Worm (Caenorhabditis elegans): ENCODE data around the gene dnj-14.
A peak's percentile ranks its signal among the peaks of the same experiment; 100 is the strongest.

Gene dnj-14

DNA sequence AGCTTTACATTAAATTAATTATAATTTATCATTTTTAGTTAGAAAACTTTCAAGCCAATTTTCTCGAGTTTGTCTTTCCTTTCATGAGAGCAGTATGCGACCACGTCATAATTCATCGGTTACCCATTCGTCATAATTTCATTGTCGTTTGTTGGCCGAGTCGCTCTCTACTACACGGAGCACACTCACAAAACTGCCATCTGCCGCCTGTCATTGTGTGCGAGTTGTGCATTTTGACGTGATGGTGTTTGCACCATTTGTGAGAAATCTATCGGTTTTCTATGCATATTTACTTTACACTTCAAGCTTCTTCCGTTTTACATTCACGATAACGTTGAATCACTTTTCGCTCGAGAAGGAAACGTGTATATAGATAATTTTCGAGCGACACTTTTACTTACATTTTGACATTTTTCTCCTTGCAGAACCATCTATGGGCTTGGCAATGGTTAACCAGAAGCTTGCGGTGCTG, 4.8 kb downstream of the dnj-14 start, which contains the start of gene dhhc-10 (continued):
- TF ChIP-seq isw-1 (GFP tag; IDR thresholded peaks at IDR 0.05) = no peak
- TF ChIP-seq ceh-82 (tag; optimal IDR thresholded peaks at IDR 0.05) = peak in 1 of 3 experiments; percentile 40
- TF ChIP-seq aha-1 (tag; optimal IDR thresholded peaks at IDR 0.05) = no peak
- TF ChIP-seq zip-4 (GFP tag; optimal IDR thresholded peaks at IDR 0.05) = no peak
- no peak for TF ChIP-seq nhr-90 (tag; optimal IDR thresholded peaks at IDR 0.05; ENCODE audit: poor library complexity)
- no peak for TF ChIP-seq egl-27 (tag; optimal IDR thresholded peaks at IDR 0.05)
- TF ChIP-seq ztf-4 (tag; optimal IDR thresholded peaks at IDR 0.05) = no peak
- TF ChIP-seq tbx-2 (tag; optimal IDR thresholded peaks at IDR 0.05) = peak; percentile 52
- TF ChIP-seq C16A3.4 (tag; optimal IDR thresholded peaks at IDR 0.05) = peak; percentile 34
- TF ChIP-seq ama-1 (optimal IDR thresholded peaks at IDR 0.05) = no peak
- TF ChIP-seq hpl-2 (GFP tag; optimal IDR thresholded peaks at IDR 0.05) = no peak
- TF ChIP-seq unc-98 (GFP tag; IDR thresholded peaks at IDR 0.05) = no peak
- TF ChIP-seq mef-2 (tag; optimal IDR thresholded peaks at IDR 0.05) = no peak
- TF ChIP-seq nhr-47 (tag; optimal IDR thresholded peaks at IDR 0.05) = peak; percentile 53
- TF ChIP-seq jun-1 (tag; optimal IDR thresholded peaks at IDR 0.05) = peak; percentile 52
- TF ChIP-seq sox-4 (tag; optimal IDR thresholded peaks at IDR 0.05) = no peak
- no peak for TF ChIP-seq skn-1 (tag; optimal IDR thresholded peaks at IDR 0.05)
- peak in 1 of 2 experiments; percentile 34 for TF ChIP-seq mdl-1 (tag; optimal IDR thresholded peaks at IDR 0.05)
- no peak for TF ChIP-seq nhr-237 (tag; optimal IDR thresholded peaks at IDR 0.05)
- TF ChIP-seq fkh-4 (tag; optimal IDR thresholded peaks at IDR 0.05; ENCODE audit: borderline replicate concordance) = no peak
- TF ChIP-seq sptf-1 (tag; optimal IDR thresholded peaks at IDR 0.05) = no peak
- no peak for TF ChIP-seq ces-1 (GFP tag; optimal IDR thresholded peaks at IDR 0.05)
- TF ChIP-seq nhr-12 (tag; optimal IDR thresholded peaks at IDR 0.05) = no peak
- peak; percentile 77 for TF ChIP-seq rnt-1 (tag; optimal IDR thresholded peaks at IDR 0.05)
- TF ChIP-seq pax-3 (tag; optimal IDR thresholded peaks at IDR 0.05) = no peak
- TF ChIP-seq nhr-19 (GFP tag; conservative IDR thresholded peaks at IDR 0.05) = 0 out of 2 replicates have a peak, but pooled peaks have one; percentile 20
- TF ChIP-seq swsn-7 (tag; optimal IDR thresholded peaks at IDR 0.05) = peak; percentile 61
- TF ChIP-seq efl-1 (optimal IDR thresholded peaks at IDR 0.05) = peak; percentile 28
- TF ChIP-seq efl-1 (GFP tag; optimal IDR thresholded peaks at IDR 0.05 in 1 of 2) = peak; percentile 19 to 83
- TF ChIP-seq aly-2 (tag; optimal IDR thresholded peaks at IDR 0.05) = no peak
- peak; percentile 77 for TF ChIP-seq lin-14 (GFP tag; optimal IDR thresholded peaks at IDR 0.05)
- TF ChIP-seq lin-15B (tag; optimal IDR thresholded peaks at IDR 0.05) = no peak
- TF ChIP-seq ztf-11 (tag; optimal IDR thresholded peaks at IDR 0.05) = no peak
- TF ChIP-seq dsc-1 (tag; optimal IDR thresholded peaks at IDR 0.05) = peak; percentile 22
- peak; percentile 91 for TF ChIP-seq elt-2 (tag; optimal IDR thresholded peaks at IDR 0.05)
- no peak for TF ChIP-seq alr-1 (tag; optimal IDR thresholded peaks at IDR 0.05; ENCODE audit: borderline replicate concordance)
- no peak for TF ChIP-seq tlp-1 (tag; optimal IDR thresholded peaks at IDR 0.05)
- no peak for TF ChIP-seq hlh-17 (GFP tag; optimal IDR thresholded peaks at IDR 0.05; ENCODE audit: borderline replicate concordance)
- no peak for TF ChIP-seq fkh-10 (GFP tag; optimal IDR thresholded peaks at IDR 0.05)
- peak; percentile 90 for TF ChIP-seq F16B12.6 (tag; optimal IDR thresholded peaks at IDR 0.05)
- no peak for TF ChIP-seq grh-1 (GFP tag; IDR thresholded peaks at IDR 0.05)
- no peak for TF ChIP-seq ets-5 (GFP tag; IDR thresholded peaks at IDR 0.05)
- no peak for TF ChIP-seq egl-13 (tag; optimal IDR thresholded peaks at IDR 0.05)
- TF ChIP-seq snu-23 (GFP tag; optimal IDR thresholded peaks at IDR 0.05) = peak; percentile 53
- TF ChIP-seq dpl-1 (GFP tag; optimal IDR thresholded peaks at IDR 0.05) = peak in 2 of 3 experiments; percentile 27 to 28
- no peak for TF ChIP-seq pag-3 (tag; optimal IDR thresholded peaks at IDR 0.05; ENCODE audit: borderline replicate concordance, insufficient read depth)
- TF ChIP-seq nhr-85 (tag) = no peak
- peak; percentile 72 for TF ChIP-seq xbp-1 (tag; optimal IDR thresholded peaks at IDR 0.05)
- no peak for TF ChIP-seq elt-3 (tag; optimal IDR thresholded peaks at IDR 0.05)
- TF ChIP-seq ceh-63 (GFP tag; optimal IDR thresholded peaks at IDR 0.05) = no peak
- no peak for TF ChIP-seq C04F5.9 (tag; optimal IDR thresholded peaks at IDR 0.05)
- no peak for TF ChIP-seq ceh-90 (tag; optimal IDR thresholded peaks at IDR 0.05)
- TF ChIP-seq zag-1 (tag; optimal IDR thresholded peaks at IDR 0.05) = no peak
